Fruit fly (Drosophila melanogaster): ENCODE data around the gene Eip74EF.

Gene Eip74EF

dm6 chr3L:17631247-17631646 lies 12.1 kb upstream of the Eip74EF start (continued):
- TF ChIP-seq dsx (GFP tag; optimal IDR thresholded peaks at IDR 0.05; ENCODE audit: poor library complexity, severe bottlenecking) = no peak
- no peak for TF ChIP-seq CG8119 (GFP tag; IDR thresholded peaks at IDR 0.05)
- peak in 1 of 2 experiments; percentile 48 for TF ChIP-seq ss (GFP tag; optimal IDR thresholded peaks at IDR 0.05)
- no peak for TF ChIP-seq salr (GFP tag; optimal IDR thresholded peaks at IDR 0.05)
- TF ChIP-seq CG6854 (GFP tag; optimal IDR thresholded peaks at IDR 0.05) = peak; percentile 63
- TF ChIP-seq CG9139 (GFP tag; optimal IDR thresholded peaks at IDR 0.05) = peak; percentile 51
- TF ChIP-seq Lpt (GFP tag; optimal IDR thresholded peaks at IDR 0.05) = no peak
- no peak for TF ChIP-seq CG31627 (GFP tag; optimal IDR thresholded peaks at IDR 0.05)
- TF ChIP-seq CG34406 (GFP tag; optimal IDR thresholded peaks at IDR 0.05) = peak; percentile 2
- no peak for TF ChIP-seq Sox14 (GFP tag; optimal IDR thresholded peaks at IDR 0.05)
- peak; percentile 21 for TF ChIP-seq CG10669 (GFP tag; optimal IDR thresholded peaks at IDR 0.05)
- TF ChIP-seq vri (GFP tag; optimal IDR thresholded peaks at IDR 0.05) = peak; percentile 6
- TF ChIP-seq spab (GFP tag; optimal IDR thresholded peaks at IDR 0.05) = no peak
- TF ChIP-seq Hr39 (GFP tag; optimal IDR thresholded peaks at IDR 0.05) = no peak
- peak; percentile 5 for TF ChIP-seq acj6 (GFP tag; optimal IDR thresholded peaks at IDR 0.05)

- no peak for TF ChIP-seq net (GFP tag; optimal IDR thresholded peaks at IDR 0.05)
- TF ChIP-seq Hr38 (GFP tag; optimal IDR thresholded peaks at IDR 0.05) = no peak
- peak; percentile 28 for TF ChIP-seq CG6808 (GFP tag; optimal IDR thresholded peaks at IDR 0.05)
- no peak for TF ChIP-seq Met (GFP tag; optimal IDR thresholded peaks at IDR 0.05)
- TF ChIP-seq Hr4 (GFP tag; optimal IDR thresholded peaks at IDR 0.05) = no peak
- peak; percentile 26 to 29 for TF ChIP-seq ss (GFP tag; optimal IDR thresholded peaks at IDR 0.05)
- TF ChIP-seq CG10669 (GFP tag; optimal IDR thresholded peaks at IDR 0.05) = no peak
- no peak for TF ChIP-seq Eip93F (GFP tag; optimal IDR thresholded peaks at IDR 0.05)
- no peak for TF ChIP-seq spab (GFP tag; optimal IDR thresholded peaks at IDR 0.05)
- no peak for TF ChIP-seq CG9139 (GFP tag; optimal IDR thresholded peaks at IDR 0.05)
- TF ChIP-seq Eip78C (GFP tag) = peak; percentile 57
- no peak for TF ChIP-seq CG6276 (GFP tag; optimal IDR thresholded peaks at IDR 0.05)
- TF ChIP-seq svp (GFP tag) = peak; percentile 68
- TF ChIP-seq vri (GFP tag; optimal IDR thresholded peaks at IDR 0.05) = no peak
- no peak for TF ChIP-seq fd85E (GFP tag; optimal IDR thresholded peaks at IDR 0.05)
- no peak for TF ChIP-seq Ets21C (GFP tag; optimal IDR thresholded peaks at IDR 0.05)
Measured at dm6 chr3L:17625574-17626128, 6.5 kb upstream of the Eip74EF start.

dm6 chr3L:17625014-17625413 lies 5.9 kb upstream of the Eip74EF start:
- TF ChIP-seq svp (GFP tag) (no peak), CG9139 (GFP tag; optimal IDR thresholded peaks at IDR 0.05) (no peak), CG11294 (GFP tag; IDR thresholded peaks at IDR 0.05) (no peak), CG7368 (GFP tag; optimal IDR thresholded peaks at IDR 0.05) (no peak), CG31627 (GFP tag; optimal IDR thresholded peaks at IDR 0.05) (no peak), fkh (GFP tag; optimal IDR thresholded peaks at IDR 0.05) (peak; percentile 11)

DNA sequence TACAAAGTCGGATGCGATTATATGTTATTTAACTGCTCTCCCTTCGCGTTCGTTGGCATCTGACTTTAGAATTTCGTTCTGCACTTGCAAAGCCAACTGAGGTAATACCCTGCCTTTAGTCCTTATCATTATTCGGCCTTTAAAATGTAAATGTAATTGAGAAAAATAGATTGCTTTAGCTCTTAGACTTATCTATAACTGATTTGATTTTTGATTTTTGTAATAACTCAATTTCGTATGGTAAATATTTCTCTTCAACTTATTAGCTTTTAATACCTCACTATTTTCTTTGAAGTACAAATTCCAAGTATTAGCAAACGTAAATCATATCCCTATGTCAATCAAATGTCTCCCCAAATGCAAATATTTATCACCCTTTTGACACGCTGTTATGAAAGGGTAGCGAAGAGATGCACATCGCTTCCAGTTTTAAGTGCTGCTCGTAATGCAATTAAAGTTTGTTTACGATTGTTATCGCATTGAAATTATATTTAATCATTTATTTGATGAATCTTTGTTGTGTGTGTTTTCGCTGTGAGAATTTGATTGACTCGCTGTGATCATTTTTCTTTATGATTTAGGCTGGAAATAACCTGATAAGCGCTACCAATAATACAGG lies 5.2 kb upstream of the Eip74EF start:
- TF ChIP-seq lz (GFP tag; optimal IDR thresholded peaks at IDR 0.05) (peak; percentile 11), dsx (GFP tag; optimal IDR thresholded peaks at IDR 0.05; ENCODE audit: poor library complexity, severe bottlenecking) (peak; percentile 34), Hr39 (GFP tag; optimal IDR thresholded peaks at IDR 0.05) (no peak), CG34406 (GFP tag; optimal IDR thresholded peaks at IDR 0.05) (no peak), esn (GFP tag; optimal IDR thresholded peaks at IDR 0.05) (peak; percentile 15), Met (GFP tag; optimal IDR thresholded peaks at IDR 0.05) (peak; percentile 4), Sox14 (GFP tag; optimal IDR thresholded peaks at IDR 0.05) (peak; percentile 5), svp (GFP tag) (peak; percentile 81), Hr4 (GFP tag; optimal IDR thresholded peaks at IDR 0.05) (peak; percentile 20), vri (GFP tag; optimal IDR thresholded peaks at IDR 0.05) (peak; percentile 48), CG10631 (GFP tag; optimal IDR thresholded peaks at IDR 0.05) (no peak), Gug (GFP tag; IDR thresholded peaks at IDR 0.05) (no peak), achi (GFP tag; optimal IDR thresholded peaks at IDR 0.05) (no peak), Eip78C (GFP tag) (peak; percentile 75), Lpt (GFP tag; optimal IDR thresholded peaks at IDR 0.05) (no peak), CG3919 (GFP tag; optimal IDR thresholded peaks at IDR 0.05) (no peak), Sox102F (GFP tag; optimal IDR thresholded peaks at IDR 0.05) (peak; percentile 19), net (GFP tag; optimal IDR thresholded peaks at IDR 0.05) (no peak), ss (GFP tag; optimal IDR thresholded peaks at IDR 0.05) (no peak), CG8319 (GFP tag; optimal IDR thresholded peaks at IDR 0.05) (no peak), CG9139 (GFP tag; optimal IDR thresholded peaks at IDR 0.05) (no peak), salr (GFP tag; optimal IDR thresholded peaks at IDR 0.05) (no peak), CG32006 (GFP tag; optimal IDR thresholded peaks at IDR 0.05) (peak; percentile 18)

All from whole organism, prepupa.